Worm (Caenorhabditis elegans): Measurements from ENCODE around the gene eef-1A.2.

Gene eef-1A.2

ce11 chrX:7776509-7777001 lies 46.9 kb upstream of the eef-1A.2 start, which contains the start of gene mec-7:
Gene mec-7, minus strand, starts transcription at chrX:7776689.
- TF ChIP-seq hmg-11 (tag; optimal IDR thresholded peaks at IDR 0.05) (no peak), aly-2 (tag; optimal IDR thresholded peaks at IDR 0.05) (no peak), nfya-1 (tag; optimal IDR thresholded peaks at IDR 0.05; ENCODE audit: insufficient read depth) (no peak), mdl-1 (tag; optimal IDR thresholded peaks at IDR 0.05) (no peak), unc-62 (GFP tag; optimal IDR thresholded peaks at IDR 0.05) (no peak), pqm-1 (tag; optimal IDR thresholded peaks at IDR 0.05) (no peak), nhr-12 (tag; optimal IDR thresholded peaks at IDR 0.05) (no peak), nhr-76 (tag; optimal IDR thresholded peaks at IDR 0.05) (no peak)

- TF ChIP-seq nhr-25 (tag; optimal IDR thresholded peaks at IDR 0.05) (peak; percentile 67), elt-3 (tag; optimal IDR thresholded peaks at IDR 0.05) (peak in 1 of 3 experiments; percentile 13), nhr-12 (tag; optimal IDR thresholded peaks at IDR 0.05) (no peak)
These were observed 44.7 kb upstream of the eef-1A.2 start for ce11 chrX:7778786-7779185.

- TF ChIP-seq ztf-11 (tag; optimal IDR thresholded peaks at IDR 0.05) = no peak
These were observed 43.9 kb upstream of the eef-1A.2 start, which contains the start of gene ZK154.1 for ce11 chrX:7779527-7780033. Gene ZK154.1, plus strand, starts transcription at chrX:7779577.

- no peak for TF ChIP-seq lsy-12 (tag; optimal IDR thresholded peaks at IDR 0.05)
- TF ChIP-seq ceh-28 (tag; optimal IDR thresholded peaks at IDR 0.05) = no peak
- TF ChIP-seq skn-1 (tag; optimal IDR thresholded peaks at IDR 0.05) = no peak
- TF ChIP-seq fkh-2 (tag; optimal IDR thresholded peaks at IDR 0.05) = no peak
These were observed 41.6 kb upstream of the eef-1A.2 start for ce11 chrX:7781827-7782226.

- TF ChIP-seq lin-15B (tag; optimal IDR thresholded peaks at IDR 0.05) = peak; percentile 11
- no peak for TF ChIP-seq zag-1 (tag; optimal IDR thresholded peaks at IDR 0.05)
- peak; percentile 41 for TF ChIP-seq ceh-28 (tag; optimal IDR thresholded peaks at IDR 0.05)
- TF ChIP-seq pha-4 (tag; optimal IDR thresholded peaks at IDR 0.05) = peak; percentile 91
- TF ChIP-seq hmg-11 (tag; optimal IDR thresholded peaks at IDR 0.05) = peak; percentile 77
- TF ChIP-seq nfya-1 (tag; optimal IDR thresholded peaks at IDR 0.05; ENCODE audit: insufficient read depth) = peak; percentile 74
- no peak for TF ChIP-seq ceh-9 (tag; optimal IDR thresholded peaks at IDR 0.05)
- TF ChIP-seq snpc-4 (tag; optimal IDR thresholded peaks at IDR 0.05) = no peak
- TF ChIP-seq lin-39 (tag; optimal IDR thresholded peaks at IDR 0.05) = peak; percentile 51
- peak; percentile 33 for TF ChIP-seq nhr-43 (tag; optimal IDR thresholded peaks at IDR 0.05; ENCODE audit: poor library complexity, severe bottlenecking)
- no peak for TF ChIP-seq nhr-237 (tag; optimal IDR thresholded peaks at IDR 0.05)
- no peak for TF ChIP-seq nhr-77 (tag; optimal IDR thresholded peaks at IDR 0.05)
- peak; percentile 36 for TF ChIP-seq elt-2 (tag; optimal IDR thresholded peaks at IDR 0.05)
- peak; percentile 25 for TF ChIP-seq egl-5 (tag; optimal IDR thresholded peaks at IDR 0.05)
These were observed 41.1 kb upstream of the eef-1A.2 start, which contains the start of gene ZK154.4 for ce11 chrX:7782389-7782788. Gene ZK154.4, minus strand, starts transcription at chrX:7782415.

- TF ChIP-seq ceh-28 (tag; optimal IDR thresholded peaks at IDR 0.05) (peak; percentile 45), nhr-76 (tag; optimal IDR thresholded peaks at IDR 0.05) (no peak), lin-39 (tag; optimal IDR thresholded peaks at IDR 0.05) (peak; percentile 53), lin-15B (tag; optimal IDR thresholded peaks at IDR 0.05) (peak; percentile 29), ZK546.5 (tag; optimal IDR thresholded peaks at IDR 0.05) (no peak), nhr-25 (tag; optimal IDR thresholded peaks at IDR 0.05) (peak; percentile 43), R02D3.7 (tag; optimal IDR thresholded peaks at IDR 0.05) (no peak), daf-12 (tag; optimal IDR thresholded peaks at IDR 0.05) (no peak), mml-1 (tag; optimal IDR thresholded peaks at IDR 0.05) (no peak), elt-1 (tag; optimal IDR thresholded peaks at IDR 0.05) (no peak), pha-4 (tag; optimal IDR thresholded peaks at IDR 0.05) (peak; percentile 72), hmg-11 (tag; optimal IDR thresholded peaks at IDR 0.05) (peak; percentile 62), nhr-43 (tag; optimal IDR thresholded peaks at IDR 0.05; ENCODE audit: poor library complexity, severe bottlenecking) (peak; percentile 13), elt-2 (tag; optimal IDR thresholded peaks at IDR 0.05) (peak; percentile 37), nhr-12 (tag; optimal IDR thresholded peaks at IDR 0.05) (no peak), nfya-1 (tag; optimal IDR thresholded peaks at IDR 0.05; ENCODE audit: insufficient read depth) (peak; percentile 51), pqm-1 (tag; optimal IDR thresholded peaks at IDR 0.05) (peak; percentile 6), nhr-23 (tag; optimal IDR thresholded peaks at IDR 0.05) (peak; percentile 43)
These were observed 35.5 kb upstream of the eef-1A.2 start, which contains the start of gene ZK154.5 for ce11 chrX:7787885-7788353. Gene ZK154.5, minus strand, starts transcription at chrX:7787935.

All from whole organism, L3 larva.